Worm (Caenorhabditis elegans): ENCODE measurements around the gene tpan-1.

ce11 chrV:20797918-20798317, 8.6 kb downstream of the tpan-1 start, which contains the start of gene sdf-9:
- TF ChIP-seq sea-2 (GFP tag; optimal IDR thresholded peaks at IDR 0.05): no peak
- TF ChIP-seq nhr-237 (tag; optimal IDR thresholded peaks at IDR 0.05): no peak
- no peak for TF ChIP-seq tbx-2 (tag; optimal IDR thresholded peaks at IDR 0.05)
- TF ChIP-seq unc-39 (tag; optimal IDR thresholded peaks at IDR 0.05): no peak
- TF ChIP-seq pqm-1 (tag; optimal IDR thresholded peaks at IDR 0.05): no peak
- no peak for TF ChIP-seq nhr-25 (tag; optimal IDR thresholded peaks at IDR 0.05)
- no peak for TF ChIP-seq nfya-1 (tag; optimal IDR thresholded peaks at IDR 0.05; ENCODE audit: insufficient read depth)
- TF ChIP-seq nhr-77 (tag; optimal IDR thresholded peaks at IDR 0.05): no peak
- no peak for TF ChIP-seq pha-4 (tag; optimal IDR thresholded peaks at IDR 0.05)

Data from whole organism, L3 larva.